Worm (Caenorhabditis elegans) whole organism, mixed stage, embryonic: Measurements from ENCODE around the gene C34C12.6.
"Not testable (repeated sequence)": the region's sequence is repeated elsewhere in the genome, so short reads cannot be mapped to it uniquely, and the experiment has no call there.

Experiments used
- M03D4.4 ChIP-seq: sonication (generic microtip); optimal IDR thresholded peaks from 2 replicates; lab custom pipeline; 2017; ENCODE audit warnings: mild to moderate bottlenecking, missing genetic modification characterization, missing compliant biosample characterization
- bed-3 ChIP-seq: fragments of 200-800 bp; sonication (Bioruptor generic); optimal IDR thresholded peaks from 3 replicates; lab custom pipeline; 2018; ENCODE audit warnings: mild to moderate bottlenecking, missing genetic modification characterization, moderate library complexity, missing compliant biosample characterization
- blmp-1 ChIP-seq: fragments of 150-350 bp; optimal IDR thresholded peaks from 2 replicates; lab custom pipeline; 2014; ENCODE audit warnings: missing biosample characterization, missing genetic modification characterization
- ceh-39 ChIP-seq: fragments of 150-350 bp; optimal IDR thresholded peaks from 2 replicates; lab custom pipeline; 2014; ENCODE audit warnings: missing biosample characterization, missing genetic modification characterization
- ceh-43 ChIP-seq: fragments of 200-800 bp; sonication (Bioruptor generic); optimal IDR thresholded peaks from 2 replicates; lab custom pipeline; 2018; ENCODE audit warnings: mild to moderate bottlenecking, missing genetic modification characterization, moderate library complexity, missing compliant biosample characterization
- ceh-83 ChIP-seq: fragments of 200-800 bp; sonication (Bioruptor generic); optimal IDR thresholded peaks from 2 replicates; lab custom pipeline; 2018; ENCODE audit warnings: mild to moderate bottlenecking, missing genetic modification characterization, missing compliant biosample characterization
- ces-1 ChIP-seq: fragments of 150-350 bp; optimal IDR thresholded peaks from 2 replicates; lab custom pipeline; 2014; ENCODE audit warnings: missing biosample characterization, missing genetic modification reagents, missing genetic modification characterization
- cnd-1 ChIP-seq: fragments of 200-800 bp; sonication (Bioruptor generic); optimal IDR thresholded peaks from 2 replicates; lab custom pipeline; 2018; ENCODE audit warnings: mild to moderate bottlenecking, missing genetic modification characterization, missing compliant biosample characterization
- drap-1 ChIP-seq: fragments of 200-800 bp; sonication (Bioruptor generic); optimal IDR thresholded peaks from 3 replicates; lab custom pipeline; 2018; ENCODE audit warnings: mild to moderate bottlenecking, missing genetic modification characterization, missing compliant biosample characterization
- elt-1 ChIP-seq: sonication (generic microtip); optimal IDR thresholded peaks from 2 replicates; lab custom pipeline; 2017; ENCODE audit warnings: missing genetic modification characterization, mild to moderate bottlenecking, missing compliant biosample characterization, antibody characterized with exemption, moderate library complexity, borderline replicate concordance; ENCODE audit not compliant: insufficient read depth
- elt-3 ChIP-seq: fragments of 150-350 bp; optimal IDR thresholded peaks from 2 replicates; lab custom pipeline; 2014; ENCODE audit warnings: missing biosample characterization, missing genetic modification characterization
- flh-1 ChIP-seq: fragments of 200-800 bp; sonication (Bioruptor generic); optimal IDR thresholded peaks from 2 replicates; lab custom pipeline; 2018; ENCODE audit warnings: mild to moderate bottlenecking, missing genetic modification characterization, moderate library complexity, missing compliant biosample characterization
- ham-2 ChIP-seq: fragments of 200-800 bp; sonication (Bioruptor generic); optimal IDR thresholded peaks from 2 replicates; lab custom pipeline; 2018; ENCODE audit warnings: mild to moderate bottlenecking, missing genetic modification characterization, missing compliant biosample characterization
- hlh-1 ChIP-seq: fragments of 150-350 bp; optimal IDR thresholded peaks from 2 replicates; lab custom pipeline; 2014; ENCODE audit warnings: missing biosample characterization, missing genetic modification reagents, missing genetic modification characterization
- lin-13 ChIP-seq: fragments of 150-350 bp; optimal IDR thresholded peaks from 2 replicates; lab custom pipeline; 2014; ENCODE audit warnings: missing biosample characterization, missing genetic modification characterization
- lin-32 ChIP-seq: fragments of 200-800 bp; sonication (Bioruptor generic); optimal IDR thresholded peaks from 2 replicates; lab custom pipeline; 2018; ENCODE audit warnings: mild to moderate bottlenecking, missing genetic modification characterization, missing compliant biosample characterization
- lsy-2 ChIP-seq: fragments of 150-350 bp; optimal IDR thresholded peaks from 2 replicates; lab custom pipeline; 2014; ENCODE audit warnings: missing biosample characterization, missing genetic modification characterization
- mab-5 ChIP-seq: fragments of 150-350 bp; optimal IDR thresholded peaks from 2 replicates; lab custom pipeline; 2014; ENCODE audit warnings: missing biosample characterization, missing genetic modification characterization
- mep-1 ChIP-seq: fragments of 150-350 bp; optimal IDR thresholded peaks from 2 replicates; lab custom pipeline; 2017; ENCODE audit warnings: missing biosample characterization, missing genetic modification reagents, missing genetic modification characterization, inconsistent platforms
- mls-2 ChIP-seq: sonication (generic microtip); optimal IDR thresholded peaks from 2 replicates; lab custom pipeline; 2016; ENCODE audit warnings: mild to moderate bottlenecking, missing genetic modification characterization, moderate library complexity, missing compliant biosample characterization
- nhr-12 ChIP-seq: fragments of 150-350 bp; optimal IDR thresholded peaks from 2 replicates; lab custom pipeline; 2014; ENCODE audit warnings: missing biosample characterization, missing genetic modification characterization
- nhr-2 ChIP-seq: fragments of 150-350 bp; optimal IDR thresholded peaks from 2 replicates; lab custom pipeline; 2014; ENCODE audit warnings: missing biosample characterization, missing genetic modification characterization
- nhr-237 ChIP-seq: fragments of 150-350 bp; optimal IDR thresholded peaks from 2 replicates; lab custom pipeline; 2014; ENCODE audit warnings: missing biosample characterization, missing genetic modification characterization
- nhr-28 ChIP-seq: fragments of 150-350 bp; optimal IDR thresholded peaks from 2 replicates; lab custom pipeline; 2014; ENCODE audit warnings: missing biosample characterization, missing genetic modification characterization
- nhr-76 ChIP-seq: sonication (generic microtip); optimal IDR thresholded peaks from 2 replicates; lab custom pipeline; 2017; ENCODE audit warnings: missing biosample characterization, missing genetic modification characterization
- pha-4 ChIP-seq: fragments of 150-350 bp; optimal IDR thresholded peaks from 2 replicates; lab custom pipeline; 2018; ENCODE audit warnings: missing biosample characterization, missing genetic modification reagents, missing genetic modification characterization
- sem-2 ChIP-seq: fragments of 200-800 bp; sonication (Bioruptor generic); optimal IDR thresholded peaks from 2 replicates; lab custom pipeline; 2018; ENCODE audit warnings: mild to moderate bottlenecking, missing genetic modification characterization, missing compliant biosample characterization
- snpc-4 ChIP-seq: fragments of 150-350 bp; optimal IDR thresholded peaks from 2 replicates; lab custom pipeline; 2014; ENCODE audit warnings: missing biosample characterization, missing genetic modification characterization
- sptf-1 ChIP-seq: sonication (generic microtip); optimal IDR thresholded peaks from 2 replicates; lab custom pipeline; 2017; ENCODE audit warnings: mild to moderate bottlenecking, missing genetic modification characterization, moderate library complexity, missing compliant biosample characterization
- tbx-8 ChIP-seq: fragments of 200-800 bp; sonication (Bioruptor generic); optimal IDR thresholded peaks from 2 replicates; lab custom pipeline; 2018; ENCODE audit warnings: mild to moderate bottlenecking, missing genetic modification characterization, moderate library complexity, missing compliant biosample characterization
- unc-120 ChIP-seq: sonication (generic microtip); optimal IDR thresholded peaks from 2 replicates; lab custom pipeline; 2017; ENCODE audit warnings: missing genetic modification characterization, missing compliant biosample characterization; ENCODE audit not compliant: poor library complexity, severe bottlenecking
- unc-39 ChIP-seq: fragments of 150-350 bp; optimal IDR thresholded peaks from 2 replicates; lab custom pipeline; 2014; ENCODE audit warnings: missing biosample characterization, missing genetic modification characterization
- unc-62 ChIP-seq: fragments of 150-350 bp; optimal IDR thresholded peaks from 2 replicates; lab custom pipeline; 2014; ENCODE audit warnings: missing biosample characterization, missing genetic modification reagents, missing genetic modification characterization
- zip-8 ChIP-seq: fragments of 150-350 bp; optimal IDR thresholded peaks from 2 replicates; lab custom pipeline; 2014; ENCODE audit warnings: missing biosample characterization, missing genetic modification characterization
- ztf-11 ChIP-seq: fragments of 150-350 bp; optimal IDR thresholded peaks from 2 replicates; lab custom pipeline; 2014; ENCODE audit warnings: missing biosample characterization, missing genetic modification characterization

The C34C12.6 gene

DNA sequence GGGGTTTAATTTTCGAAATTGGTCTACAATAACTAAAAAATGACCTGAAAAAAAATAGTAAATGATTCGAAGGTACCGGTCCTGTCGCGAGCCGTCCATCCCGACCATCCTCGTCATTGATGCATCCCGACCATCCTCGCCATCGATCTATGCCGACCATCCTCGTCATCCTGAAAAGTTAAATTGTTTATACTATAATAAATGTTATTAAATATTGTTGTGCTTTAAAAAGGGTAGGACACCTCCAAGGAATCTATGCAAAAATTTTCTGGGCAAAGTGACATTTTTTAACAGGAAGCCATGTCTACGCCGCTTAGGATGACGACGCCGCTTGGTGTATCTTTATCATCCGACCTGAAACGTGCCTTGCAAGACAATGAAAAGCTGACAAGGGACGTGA lies 28.3 kb upstream of the C34C12.6 start, which contains the start of gene C34C12.1:
C34C12.1 (plus strand) TSS at position 301 of the 400 bp plus-strand sequence.
- TF ChIP-seq mls-2; sem-2 (GFP tag; lab: Kevin White, UChicago); mab-5 (tag; lab: Kevin White, UChicago): not testable (repeated sequence)

ce11 chrIII:3456226-3456625 lies 26.2 kb upstream of the C34C12.6 start:
- no peak for TF ChIP-seq ceh-83
- no peak for TF ChIP-seq unc-62
- TF ChIP-seq mep-1 = peak; percentile 98
- TF ChIP-seq pha-4 (tag; lab: Kevin White, UChicago) = peak; percentile 65
- TF ChIP-seq drap-1 = peak; percentile 57
- no peak for TF ChIP-seq ham-2 (GFP tag; lab: Kevin White, UChicago)
- TF ChIP-seq snpc-4 (tag; lab: Kevin White, UChicago) = no peak
- no peak for TF ChIP-seq unc-39
- TF ChIP-seq mab-5 (tag; lab: Kevin White, UChicago) = no peak
- no peak for TF ChIP-seq nhr-76 (tag; lab: Kevin White, UChicago)
- no peak for TF ChIP-seq elt-1 (tag; lab: Kevin White, UChicago)
- peak; percentile 30 for TF ChIP-seq unc-120 (tag; lab: Kevin White, UChicago)
- TF ChIP-seq nhr-12 (tag; lab: Kevin White, UChicago) = no peak
- TF ChIP-seq zip-8 (tag; lab: Kevin White, UChicago) = no peak
- TF ChIP-seq ztf-11 (tag; lab: Kevin White, UChicago) = peak; percentile 55
- peak; percentile 6 for TF ChIP-seq cnd-1
- TF ChIP-seq sem-2 (GFP tag; lab: Kevin White, UChicago) = no peak
- peak; percentile 92 for TF ChIP-seq lin-13 (tag; lab: Kevin White, UChicago)
- peak; percentile 98 for TF ChIP-seq lsy-2 (tag; lab: Kevin White, UChicago)
- peak; percentile 68 for TF ChIP-seq tbx-8
- TF ChIP-seq ces-1 = peak; percentile 88
- TF ChIP-seq lin-32 (GFP tag; lab: Kevin White, UChicago) = no peak
- TF ChIP-seq nhr-237 (tag; lab: Kevin White, UChicago) = peak; percentile 97
- TF ChIP-seq ceh-39 (tag; lab: Kevin White, UChicago) = peak; percentile 90
- TF ChIP-seq ceh-43 (GFP tag; lab: Kevin White, UChicago) = no peak
- peak; percentile 75 for TF ChIP-seq sptf-1 (tag; lab: Kevin White, UChicago)
- no peak for TF ChIP-seq flh-1
- TF ChIP-seq elt-3 (tag; lab: Kevin White, UChicago) = peak; percentile 57
- TF ChIP-seq M03D4.4 = no peak
- TF ChIP-seq mls-2 = no peak
- no peak for TF ChIP-seq blmp-1 (tag; lab: Kevin White, UChicago)
- peak; percentile 37 for TF ChIP-seq hlh-1 (tag; lab: Kevin White, UChicago)
- TF ChIP-seq nhr-28 (tag; lab: Kevin White, UChicago) = no peak
- TF ChIP-seq bed-3 = no peak
- peak; percentile 42 for TF ChIP-seq nhr-2
- TF ChIP-seq, all 35 proteins: peak for 16

DNA sequence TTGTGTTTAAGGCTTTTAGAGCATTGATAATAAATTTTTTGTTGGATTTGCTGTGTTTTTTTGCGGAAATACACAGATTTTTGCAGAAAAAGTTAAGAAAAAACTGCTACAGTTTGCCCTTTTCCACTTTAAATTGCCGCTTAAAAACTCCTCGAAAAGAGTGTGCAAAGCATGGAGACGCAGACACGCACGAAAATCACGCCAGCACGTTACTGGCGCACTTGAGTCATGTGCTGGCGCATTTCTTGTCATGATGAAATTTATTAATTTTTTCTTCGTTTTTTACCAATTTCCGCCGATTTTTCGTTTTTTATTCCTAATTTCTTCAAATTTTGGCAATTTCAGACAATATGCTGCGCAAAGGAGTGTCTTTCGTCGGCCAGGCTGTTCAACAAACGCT lies 22.3 kb upstream of the C34C12.6 start, which contains the start of gene C34C12.8:
C34C12.8 (plus strand) TSS at position 346 of the 400 bp plus-strand sequence.
- TF ChIP-seq nhr-28 (tag; lab: Kevin White, UChicago) = peak; percentile 4
- peak; percentile 39 for TF ChIP-seq drap-1
- TF ChIP-seq ztf-11 (tag; lab: Kevin White, UChicago) = no peak
- no peak for TF ChIP-seq flh-1
- TF ChIP-seq nhr-237 (tag; lab: Kevin White, UChicago) = peak; percentile 80
- TF ChIP-seq lin-32 (GFP tag; lab: Kevin White, UChicago) = no peak
- TF ChIP-seq nhr-76 (tag; lab: Kevin White, UChicago) = no peak
- TF ChIP-seq unc-120 (tag; lab: Kevin White, UChicago) = peak; percentile 1
- TF ChIP-seq lsy-2 (tag; lab: Kevin White, UChicago) = peak; percentile 88
- TF ChIP-seq snpc-4 (tag; lab: Kevin White, UChicago) = no peak
- no peak for TF ChIP-seq bed-3
- peak; percentile 95 for TF ChIP-seq lin-13 (tag; lab: Kevin White, UChicago)
- TF ChIP-seq blmp-1 (tag; lab: Kevin White, UChicago) = no peak
- TF ChIP-seq mep-1 = peak; percentile 90
- TF ChIP-seq zip-8 (tag; lab: Kevin White, UChicago) = no peak
- TF ChIP-seq tbx-8 = peak; percentile 37
- TF ChIP-seq sem-2 (GFP tag; lab: Kevin White, UChicago) = no peak
- no peak for TF ChIP-seq nhr-12 (tag; lab: Kevin White, UChicago)
- TF ChIP-seq ceh-43 (GFP tag; lab: Kevin White, UChicago) = peak; percentile 32
- no peak for TF ChIP-seq ham-2 (GFP tag; lab: Kevin White, UChicago)
- TF ChIP-seq elt-3 (tag; lab: Kevin White, UChicago) = no peak
- TF ChIP-seq ceh-83 = no peak
- peak; percentile 92 for TF ChIP-seq ces-1
- peak; percentile 42 for TF ChIP-seq hlh-1 (tag; lab: Kevin White, UChicago)
- TF ChIP-seq mab-5 (tag; lab: Kevin White, UChicago) = no peak
- TF ChIP-seq mls-2 = peak; percentile 51
- peak; percentile 67 for TF ChIP-seq M03D4.4
- TF ChIP-seq elt-1 (tag; lab: Kevin White, UChicago) = no peak
- no peak for TF ChIP-seq unc-39
- peak; percentile 67 for TF ChIP-seq sptf-1 (tag; lab: Kevin White, UChicago)
- TF ChIP-seq nhr-2 = no peak
- TF ChIP-seq ceh-39 (tag; lab: Kevin White, UChicago) = peak; percentile 62
- peak; percentile 3 for TF ChIP-seq unc-62
- TF ChIP-seq pha-4 (tag; lab: Kevin White, UChicago) = peak; percentile 90
- TF ChIP-seq cnd-1 = peak; percentile 56
